Worm (Caenorhabditis elegans) whole organism, L3 larva: ENCODE data around the gene T09F5.2.

ENCODE experiments used
- R02D3.7 ChIP-seq: fragments of 150-350 bp; optimal IDR thresholded peaks from 2 replicates; lab custom pipeline; 2014; ENCODE audit warnings: missing biosample characterization, missing genetic modification characterization
- aly-2 ChIP-seq: fragments of 150-350 bp; optimal IDR thresholded peaks from 2 replicates; lab custom pipeline; 2014; ENCODE audit warnings: missing biosample characterization, missing genetic modification characterization
- ama-1 ChIP-seq: fragments of 150-350 bp; optimal IDR thresholded peaks from 2 replicates; lab custom pipeline; 2018
- ceh-16 ChIP-seq: sonication (generic microtip); optimal IDR thresholded peaks from 2 replicates; lab custom pipeline; 2017; ENCODE audit warnings: missing biosample characterization, missing genetic modification characterization
- daf-12 ChIP-seq: fragments of 150-350 bp; optimal IDR thresholded peaks from 2 replicates; lab custom pipeline; 2014; ENCODE audit warnings: missing biosample characterization, missing genetic modification reagents, missing genetic modification characterization
- egl-27 ChIP-seq: sonication (generic microtip); optimal IDR thresholded peaks from 4 replicates; lab custom pipeline; 2017; ENCODE audit warnings: missing biosample characterization, missing genetic modification reagents, missing genetic modification characterization
- elt-1 ChIP-seq: fragments of 150-350 bp; optimal IDR thresholded peaks from 2 replicates; lab custom pipeline; 2014; ENCODE audit warnings: missing biosample characterization, missing genetic modification characterization
- elt-2 ChIP-seq: sonication (generic microtip); optimal IDR thresholded peaks from 2 replicates; lab custom pipeline; 2016; ENCODE audit warnings: missing genetic modification reagents, mild to moderate bottlenecking, missing genetic modification characterization, missing compliant biosample characterization
- eor-1 ChIP-seq, 2 experiments: fragments of 150-350 bp; optimal IDR thresholded peaks; 2 replicates each; lab custom pipeline; 2014 to 2018; ENCODE audit warnings: missing biosample characterization in 2 of 2, missing genetic modification characterization in 2 of 2
- fkh-10 ChIP-seq: sonication (generic microtip); optimal IDR thresholded peaks from 2 replicates; lab custom pipeline; 2017; ENCODE audit warnings: missing biosample characterization, missing genetic modification reagents, missing genetic modification characterization
- fkh-2 ChIP-seq: fragments of 150-350 bp; optimal IDR thresholded peaks from 2 replicates; lab custom pipeline; 2014; ENCODE audit warnings: missing biosample characterization, missing genetic modification reagents, missing genetic modification characterization
- fos-1 ChIP-seq: fragments of 150-350 bp; optimal IDR thresholded peaks from 2 replicates; lab custom pipeline; 2014; ENCODE audit warnings: missing biosample characterization, missing genetic modification characterization
- hmg-11 ChIP-seq: sonication (generic microtip); optimal IDR thresholded peaks from 2 replicates; lab custom pipeline; 2016; ENCODE audit warnings: missing genetic modification characterization, missing compliant biosample characterization
- jun-1 ChIP-seq: fragments of 150-350 bp; optimal IDR thresholded peaks from 2 replicates; lab custom pipeline; 2014; ENCODE audit warnings: missing biosample characterization, missing genetic modification reagents, missing genetic modification characterization
- lin-15B ChIP-seq: fragments of 150-350 bp; optimal IDR thresholded peaks from 2 replicates; lab custom pipeline; 2014; ENCODE audit warnings: missing biosample characterization, missing genetic modification characterization
- lsy-12 ChIP-seq: sonication (generic microtip); optimal IDR thresholded peaks from 2 replicates; lab custom pipeline; 2016; ENCODE audit warnings: mild to moderate bottlenecking, missing genetic modification characterization, missing compliant biosample characterization
- mml-1 ChIP-seq: fragments of 150-350 bp; sonication (generic microtip); optimal IDR thresholded peaks from 3 replicates; lab custom pipeline; 2014; ENCODE audit warnings: missing biosample characterization, missing genetic modification characterization
- nfya-1 ChIP-seq: sonication (generic microtip); optimal IDR thresholded peaks from 2 replicates; lab custom pipeline; 2017; ENCODE audit warnings: missing genetic modification characterization, mild to moderate bottlenecking, missing compliant biosample characterization, antibody characterized with exemption, moderate library complexity; ENCODE audit not compliant: insufficient read depth
- nhr-12 ChIP-seq: fragments of 150-350 bp; optimal IDR thresholded peaks from 2 replicates; lab custom pipeline; 2014; ENCODE audit warnings: missing biosample characterization, missing genetic modification characterization
- nhr-23 ChIP-seq: fragments of 150-350 bp; optimal IDR thresholded peaks from 2 replicates; lab custom pipeline; 2014; ENCODE audit warnings: missing biosample characterization, missing genetic modification reagents, missing genetic modification characterization
- nhr-237 ChIP-seq: fragments of 150-350 bp; optimal IDR thresholded peaks from 2 replicates; lab custom pipeline; 2014; ENCODE audit warnings: missing biosample characterization, missing genetic modification characterization
- nhr-28 ChIP-seq: fragments of 150-350 bp; optimal IDR thresholded peaks from 2 replicates; lab custom pipeline; 2014; ENCODE audit warnings: missing biosample characterization, missing genetic modification characterization
- nhr-43 ChIP-seq: sonication (generic microtip); optimal IDR thresholded peaks from 2 replicates; lab custom pipeline; 2016; ENCODE audit warnings: mild to moderate bottlenecking, missing genetic modification characterization, missing compliant biosample characterization; ENCODE audit not compliant: poor library complexity, severe bottlenecking
- nhr-77 ChIP-seq: fragments of 150-350 bp; optimal IDR thresholded peaks from 2 replicates; lab custom pipeline; 2014; ENCODE audit warnings: missing biosample characterization, missing genetic modification characterization
- pha-4 ChIP-seq: fragments of 150-350 bp; optimal IDR thresholded peaks from 2 replicates; lab custom pipeline; 2014; ENCODE audit warnings: missing biosample characterization, missing genetic modification reagents, missing genetic modification characterization
- pqm-1 ChIP-seq: fragments of 150-350 bp; optimal IDR thresholded peaks from 2 replicates; lab custom pipeline; 2017; ENCODE audit warnings: missing biosample characterization, missing genetic modification characterization, inconsistent platforms
- snpc-4 ChIP-seq: fragments of 150-350 bp; optimal IDR thresholded peaks from 2 replicates; lab custom pipeline; 2014; ENCODE audit warnings: missing biosample characterization, missing genetic modification characterization
- unc-39 ChIP-seq: sonication (generic microtip); optimal IDR thresholded peaks from 4 replicates; lab custom pipeline; 2017; ENCODE audit warnings: missing biosample characterization, missing genetic modification characterization
- zag-1 ChIP-seq: fragments of 150-350 bp; optimal IDR thresholded peaks from 2 replicates; lab custom pipeline; 2014; ENCODE audit warnings: missing biosample characterization, missing genetic modification characterization
- ztf-4 ChIP-seq: fragments of 150-350 bp; optimal IDR thresholded peaks from 2 replicates; lab custom pipeline; 2014; ENCODE audit warnings: missing biosample characterization, missing genetic modification characterization

The T09F5.2 gene

DNA sequence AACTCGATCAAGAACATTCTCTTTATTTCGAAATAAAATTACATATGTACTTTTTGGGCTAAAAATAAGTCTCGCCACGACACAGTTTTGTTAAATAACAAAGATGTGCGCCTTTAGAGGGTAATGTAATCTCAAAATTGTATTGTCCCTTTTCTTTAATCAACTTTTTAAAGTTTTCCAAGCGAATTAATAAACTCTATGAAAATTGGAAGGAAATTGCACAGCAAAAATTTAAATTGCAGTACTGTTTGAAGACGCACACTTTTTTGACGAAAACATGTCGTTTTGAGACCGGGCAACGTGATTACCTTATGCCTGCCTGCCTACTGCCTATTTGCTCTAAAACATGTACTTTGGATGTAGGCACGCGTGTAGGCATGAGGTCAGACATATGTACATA lies 41.2 kb downstream of the T09F5.2 start:
- TF ChIP-seq zag-1 (tag; lab: Kevin White, UChicago), result no peak

DNA sequence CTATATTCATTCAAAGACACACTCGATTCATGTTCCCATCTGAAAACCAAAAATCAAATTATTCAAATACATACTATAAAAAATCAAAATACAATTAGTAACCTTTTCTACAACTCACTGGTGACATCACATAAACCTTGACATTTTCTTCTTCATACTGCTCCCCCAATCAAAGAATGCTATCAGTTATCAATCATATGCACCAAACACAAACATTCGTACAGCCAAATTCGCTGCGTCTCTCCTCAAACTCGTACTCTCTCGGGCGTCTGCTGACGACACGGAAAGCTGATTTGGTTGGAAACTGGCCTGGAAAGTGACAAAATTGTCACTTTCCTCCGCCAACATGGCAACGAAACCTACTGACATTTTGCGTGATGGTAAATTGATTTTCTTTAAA lies 41.6 kb downstream of the T09F5.2 start, which contains the start of gene plc-2:
Gene plc-2 (plus strand): TSS at position 196 of the 400 bp plus-strand sequence.
- peak; percentile 44 for TF ChIP-seq pha-4 (tag; lab: Kevin White, UChicago)
- no peak for TF ChIP-seq ceh-16 (tag; lab: Kevin White, UChicago)
- no peak for TF ChIP-seq nhr-237 (tag; lab: Kevin White, UChicago)
- peak; percentile 47 for TF ChIP-seq jun-1 (tag; lab: Kevin White, UChicago)
- TF ChIP-seq eor-1 (tag; optimal IDR thresholded peaks at IDR 0.05; lab: Kevin White, UChicago), result no peak
- peak; percentile 78 for TF ChIP-seq pqm-1 (tag; lab: Kevin White, UChicago)
- TF ChIP-seq nhr-23 (tag; lab: Kevin White, UChicago), result no peak
- TF ChIP-seq aly-2 (tag; lab: Kevin White, UChicago), result no peak
- TF ChIP-seq elt-2, result peak; percentile 82

DNA sequence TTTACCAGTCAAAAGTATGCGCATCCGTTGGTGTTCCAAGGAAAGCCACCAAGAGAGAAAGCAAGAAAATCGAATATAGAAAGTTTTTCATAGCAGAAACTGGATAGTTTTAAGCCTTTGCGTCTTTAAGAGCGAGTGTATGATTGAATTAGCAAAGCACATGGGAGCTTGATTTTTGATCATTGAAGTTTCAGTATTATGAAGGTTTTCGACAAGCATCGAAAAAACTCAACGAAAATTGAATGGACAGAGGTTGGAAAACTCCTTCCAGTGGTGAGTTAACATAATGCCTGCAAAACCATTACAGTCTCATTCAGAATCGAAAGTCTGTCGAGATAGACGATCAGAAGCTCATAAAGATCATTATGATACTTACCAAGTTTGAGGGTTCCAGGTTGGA lies 43.1 kb downstream of the T09F5.2 start, which contains the start of gene Y75B12B.13:
Gene Y75B12B.13 (minus strand): TSS at position 101 of the 400 bp plus-strand sequence.
- TF ChIP-seq unc-39 (no peak), aly-2 (tag; lab: Kevin White, UChicago) (no peak), hmg-11 (tag; lab: Kevin White, UChicago) (no peak), snpc-4 (no peak), R02D3.7 (tag; lab: Kevin White, UChicago) (no peak), nhr-28 (no peak), fkh-2 (tag; lab: Kevin White, UChicago) (no peak), nhr-77 (tag; lab: Kevin White, UChicago) (no peak), elt-1 (no peak), pqm-1 (tag; lab: Kevin White, UChicago) (no peak), egl-27 (tag; lab: Kevin White, UChicago) (no peak), elt-2 (no peak), lsy-12 (tag; lab: Kevin White, UChicago) (no peak), ztf-4 (no peak), ama-1 (lab: Kevin White, UChicago) (no peak), nhr-237 (tag; lab: Kevin White, UChicago) (no peak), fkh-10 (no peak)

DNA sequence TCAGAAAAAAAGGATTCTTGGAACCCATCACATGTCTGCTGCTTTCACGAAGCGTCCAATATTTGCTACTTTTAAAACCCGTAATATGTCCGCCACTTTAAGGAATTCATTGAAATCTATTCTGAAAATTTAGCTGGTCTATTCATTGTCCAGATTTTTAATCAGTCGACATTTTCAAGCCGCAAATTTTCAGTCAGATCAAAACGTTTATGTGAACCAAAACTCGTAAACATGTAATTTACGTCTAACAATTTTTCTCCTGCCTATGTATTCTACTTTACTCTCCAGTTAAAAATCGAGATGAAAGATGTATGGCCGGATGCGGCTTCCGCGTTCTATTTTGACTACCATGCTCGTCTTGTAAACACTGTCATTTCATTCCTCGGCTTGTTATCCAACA lies 47.2 kb downstream of the T09F5.2 start, which contains the start of gene srw-1:
Gene srw-1 (plus strand): TSS at position 301 of the 400 bp plus-strand sequence.
- TF ChIP-seq nhr-43 (tag; lab: Kevin White, UChicago) (no peak), elt-2 (peak; percentile 1)

DNA sequence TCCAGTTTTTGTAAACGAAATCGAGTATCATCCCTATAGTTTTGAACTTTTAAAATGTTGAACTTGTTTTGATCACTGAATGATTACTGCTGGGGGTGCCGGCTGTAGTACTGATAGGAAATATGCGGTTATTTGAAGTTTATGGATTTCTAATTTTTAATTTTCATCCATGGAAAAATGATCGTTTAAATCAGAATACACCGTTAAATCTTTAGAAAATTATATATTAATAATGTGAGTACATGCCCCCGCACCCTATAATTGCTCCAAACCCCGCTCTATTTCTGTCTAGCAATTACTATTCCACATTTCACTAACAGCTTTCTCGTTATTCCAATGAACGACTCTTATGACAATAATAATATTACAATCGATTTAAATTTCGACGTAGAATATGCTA lies 49.0 kb downstream of the T09F5.2 start, which contains the start of gene Y75B12B.10:
Gene Y75B12B.10 (plus strand): TSS at position 301 of the 400 bp plus-strand sequence.
- TF ChIP-seq ceh-16 (tag; lab: Kevin White, UChicago) (no peak), egl-27 (tag; lab: Kevin White, UChicago) (no peak), nfya-1 (tag; lab: Kevin White, UChicago) (no peak), lsy-12 (tag; lab: Kevin White, UChicago) (no peak), nhr-77 (tag; lab: Kevin White, UChicago) (no peak), daf-12 (tag; lab: Kevin White, UChicago) (no peak), lin-15B (tag; lab: Kevin White, UChicago) (no peak), nhr-23 (tag; lab: Kevin White, UChicago) (no peak), hmg-11 (tag; lab: Kevin White, UChicago) (no peak), zag-1 (tag; lab: Kevin White, UChicago) (no peak), nhr-12 (tag; lab: Kevin White, UChicago) (no peak), mml-1 (tag; lab: Kevin White, UChicago) (no peak), fos-1 (tag; lab: Kevin White, UChicago) (no peak), pha-4 (tag; lab: Kevin White, UChicago) (no peak)
